Worm (Caenorhabditis elegans) whole organism, L4 larva: Measurements from ENCODE around the gene B0365.9.

Experiments used
- ceh-44 ChIP-seq: fragments of 200-800 bp; sonication (Bioruptor generic); IDR thresholded peaks from 2 replicates; pipeline ENCODE4 v1.3.6; 2022; ENCODE audit warnings: missing genetic modification reagents, missing genetic modification characterization, missing compliant biosample characterization
- duxl-1 ChIP-seq: sonication (generic microtip); optimal IDR thresholded peaks from 2 replicates; lab custom pipeline; 2016; ENCODE audit warnings: mild to moderate bottlenecking, missing genetic modification characterization, moderate library complexity, missing compliant biosample characterization; ENCODE audit not compliant: poor library complexity
- dve-1 ChIP-seq: sonication (generic microtip); optimal IDR thresholded peaks from 2 replicates; lab custom pipeline; 2017; ENCODE audit warnings: antibody characterized with exemption, mild to moderate bottlenecking, missing genetic modification characterization, missing compliant biosample characterization; ENCODE audit not compliant: insufficient read depth
- lin-39 ChIP-seq: fragments of 150-350 bp; optimal IDR thresholded peaks from 2 replicates; lab custom pipeline; 2014; ENCODE audit warnings: missing biosample characterization, missing genetic modification reagents, missing genetic modification characterization

- TF ChIP-seq duxl-1: no peak
- TF ChIP-seq dve-1 (tag; lab: Kevin White, UChicago): no peak
- no peak for TF ChIP-seq lin-39 (tag; lab: Kevin White, UChicago)
- TF ChIP-seq ceh-44 (GFP tag; lab: Robert Waterston, UW): no peak
These were observed 37.1 kb upstream of the B0365.9 start for ce11 chrV:13170497-13170896.
